Worm (Caenorhabditis elegans): ENCODE measurements around the gene F45D11.14.
A peak's percentile ranks its signal among the peaks of the same experiment; 100 is the strongest.

Gene F45D11.14

ce11 chrII:1042227-1042626 lies 36.0 kb upstream of the F45D11.14 start, which contains the start of gene fbxb-41:
TSS of gene fbxb-41 (minus strand) at chrII:1042327.
- no peak for TF ChIP-seq T26A8.4 (GFP tag; IDR thresholded peaks at IDR 0.05)
- peak in 1 of 2 experiments; percentile 35 for TF ChIP-seq unc-62 (GFP tag; optimal IDR thresholded peaks at IDR 0.05 in 1 of 2)
- no peak for TF ChIP-seq unc-62 (tag; optimal IDR thresholded peaks at IDR 0.05)

- TF ChIP-seq dmd-9 (GFP tag; IDR thresholded peaks at IDR 0.05) (no peak), F49E8.2 (tag; optimal IDR thresholded peaks at IDR 0.05; ENCODE audit: borderline replicate concordance) (no peak), mes-2 (tag; optimal IDR thresholded peaks at IDR 0.05; ENCODE audit: poor library complexity, severe bottlenecking) (no peak), Y5F2A.4 (GFP tag; optimal IDR thresholded peaks at IDR 0.05) (no peak), nhr-111 (GFP tag; optimal IDR thresholded peaks at IDR 0.05) (no peak), zip-11 (GFP tag; IDR thresholded peaks at IDR 0.05) (no peak), hlh-11 (tag; optimal IDR thresholded peaks at IDR 0.05) (no peak), Y75B8A.6 (GFP tag; IDR thresholded peaks at IDR 0.05) (no peak), mep-1 (tag; optimal IDR thresholded peaks at IDR 0.05) (no peak), ceh-82 (tag; optimal IDR thresholded peaks at IDR 0.05) (no peak), Y48G9A.11 (GFP tag; IDR thresholded peaks at IDR 0.05) (no peak), ZK337.2 (GFP tag; IDR thresholded peaks at IDR 0.05) (no peak), ceh-44 (GFP tag; IDR thresholded peaks at IDR 0.05) (no peak), hlh-30 (tag; optimal IDR thresholded peaks at IDR 0.05; ENCODE audit: insufficient read depth) (no peak), dmd-6 (GFP tag; IDR thresholded peaks at IDR 0.05) (no peak), zfp-3 (GFP tag; conservative IDR thresholded peaks at IDR 0.05) (no peak), ceh-20 (GFP tag; IDR thresholded peaks at IDR 0.05) (no peak), duxl-1 (tag; optimal IDR thresholded peaks at IDR 0.05; ENCODE audit: poor library complexity) (no peak), unc-62 (GFP tag; optimal IDR thresholded peaks at IDR 0.05 in 1 of 2) (no peak), unc-62 (tag; optimal IDR thresholded peaks at IDR 0.05) (no peak), tag-97 (GFP tag; IDR thresholded peaks at IDR 0.05) (no peak)
These were observed 34.2 kb upstream of the F45D11.14 start, which contains the start of gene fbxb-39 for ce11 chrII:1040464-1040863. TSS of gene fbxb-39 (minus strand) at chrII:1040564.

ce11 chrII:1034457-1034856 lies 28.2 kb upstream of the F45D11.14 start:
- TF ChIP-seq lim-7 (GFP tag; IDR thresholded peaks at IDR 0.05): 0 out of 2 replicates have a peak, but pooled peaks have one; percentile 57
- peak; percentile 60; the same call in 1 of the 2 replicates for TF ChIP-seq set-16 (GFP tag; IDR thresholded peaks at IDR 0.05)

- TF ChIP-seq dmd-6 (GFP tag; IDR thresholded peaks at IDR 0.05) (peak; percentile 68), set-16 (GFP tag; IDR thresholded peaks at IDR 0.05) (no peak), nhr-28 (tag; optimal IDR thresholded peaks at IDR 0.05) (peak; percentile 65), pqm-1 (tag; optimal IDR thresholded peaks at IDR 0.05) (peak; percentile 52), unc-130 (GFP tag; optimal IDR thresholded peaks at IDR 0.05) (no peak), nhr-76 (tag; optimal IDR thresholded peaks at IDR 0.05) (no peak), daf-16 (GFP tag; optimal IDR thresholded peaks at IDR 0.05) (no peak), daf-16 (tag; optimal IDR thresholded peaks at IDR 0.05) (peak; percentile 68), nhr-77 (tag; optimal IDR thresholded peaks at IDR 0.05) (peak; percentile 41), dpl-1 (GFP tag; optimal IDR thresholded peaks at IDR 0.05) (no peak), tra-1 (GFP tag; IDR thresholded peaks at IDR 0.05) (0 out of 2 replicates have a peak, but pooled peaks have one; percentile 23)
These were observed 22.3 kb upstream of the F45D11.14 start, which contains the start of gene math-34 for ce11 chrII:1028602-1029001. TSS of gene math-34 (plus strand) at chrII:1028972.

- no peak for TF ChIP-seq arid-1 (GFP tag; conservative IDR thresholded peaks at IDR 0.05)
- no peak for TF ChIP-seq ceh-82 (tag; optimal IDR thresholded peaks at IDR 0.05)
- no peak for TF ChIP-seq lsy-2 (tag; optimal IDR thresholded peaks at IDR 0.05)
- TF ChIP-seq nhr-102 (tag; optimal IDR thresholded peaks at IDR 0.05): no peak
- TF ChIP-seq nhr-76 (tag; optimal IDR thresholded peaks at IDR 0.05): no peak
- TF ChIP-seq zag-1 (tag; optimal IDR thresholded peaks at IDR 0.05): no peak
- TF ChIP-seq tra-1 (GFP tag; IDR thresholded peaks at IDR 0.05): no peak
- TF ChIP-seq ces-1 (GFP tag; optimal IDR thresholded peaks at IDR 0.05): no peak
- TF ChIP-seq nhr-41 (GFP tag; IDR thresholded peaks at IDR 0.05): no peak
- no peak for TF ChIP-seq hlh-30 (tag; optimal IDR thresholded peaks at IDR 0.05; ENCODE audit: insufficient read depth)
- TF ChIP-seq nhr-77 (tag; optimal IDR thresholded peaks at IDR 0.05): no peak
- TF ChIP-seq mep-1 (tag; optimal IDR thresholded peaks at IDR 0.05): no peak
- no peak for TF ChIP-seq nhr-111 (GFP tag; optimal IDR thresholded peaks at IDR 0.05)
- no peak for TF ChIP-seq mxl-2 (GFP tag; conservative IDR thresholded peaks at IDR 0.05)
- TF ChIP-seq vab-7 (GFP tag; IDR thresholded peaks at IDR 0.05): no peak
- TF ChIP-seq aly-2 (tag; optimal IDR thresholded peaks at IDR 0.05): no peak
- TF ChIP-seq zfp-3 (GFP tag; conservative IDR thresholded peaks at IDR 0.05): no peak
- no peak for TF ChIP-seq nhr-6 (tag; optimal IDR thresholded peaks at IDR 0.05)
- no peak for TF ChIP-seq attf-4 (tag; optimal IDR thresholded peaks at IDR 0.05)
These were observed 20.4 kb upstream of the F45D11.14 start, which contains the start of gene M01D1.12 for ce11 chrII:1026670-1027069. TSS of gene M01D1.12 (plus strand) at chrII:1026970.

All from whole organism, L4 larva.